Fruit fly (Drosophila melanogaster): Measurements from ENCODE around the gene Gr77a.

Gr77a gene

DNA sequence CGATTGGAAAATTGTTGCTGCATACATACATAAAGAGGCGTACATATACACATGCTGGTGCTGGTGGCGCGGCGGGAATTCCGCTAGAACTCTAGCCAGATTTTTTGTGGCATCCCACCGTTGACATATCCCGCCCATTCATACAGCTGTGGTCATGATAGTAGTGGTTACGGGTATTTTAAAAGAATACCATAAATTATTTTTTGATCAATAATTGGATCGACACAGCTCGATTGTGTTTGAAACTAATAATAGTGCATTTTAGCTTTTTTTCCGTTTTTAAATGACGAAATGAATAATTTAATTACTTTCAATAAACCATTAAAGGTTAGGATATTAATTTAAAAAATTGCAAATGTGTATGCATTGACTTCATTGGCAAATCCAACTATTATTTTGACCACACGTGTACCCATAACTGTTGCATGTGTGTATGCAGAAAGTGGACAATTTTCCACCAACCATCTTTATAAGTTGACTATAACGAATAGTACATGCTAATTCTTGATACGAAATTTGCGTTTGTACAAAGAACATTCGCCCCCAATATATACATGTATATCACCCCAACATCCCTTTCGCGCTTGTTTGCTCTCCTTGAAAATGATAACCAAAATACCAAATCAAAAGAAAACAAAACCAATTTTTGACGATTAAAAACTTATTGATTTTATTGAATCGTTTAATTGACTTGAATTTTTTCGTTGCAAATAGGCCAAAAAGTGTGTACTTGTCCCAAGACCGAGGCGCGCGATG lies 32.8 kb upstream of the Gr77a start (continued):
- TF ChIP-seq crp (GFP tag; optimal IDR thresholded peaks at IDR 0.05) (no peak), CG12659 (GFP tag; optimal IDR thresholded peaks at IDR 0.05) (peak; percentile 66), Sin3A (optimal IDR thresholded peaks at IDR 0.05) (no peak), Mes4 (GFP tag; optimal IDR thresholded peaks at IDR 0.05) (peak; percentile 24), tin (GFP tag; optimal IDR thresholded peaks at IDR 0.05) (peak; percentile 71), CG12155 (GFP tag; optimal IDR thresholded peaks at IDR 0.05) (peak; percentile 71), Bdp1 (GFP tag; optimal IDR thresholded peaks at IDR 0.05) (peak; percentile 64), gsb-n (tag; optimal IDR thresholded peaks at IDR 0.05) (peak; percentile 77), Ada2b (GFP tag; IDR thresholded peaks at IDR 0.05) (peak; percentile 82), aop (GFP tag; IDR thresholded peaks at IDR 0.05) (no peak), Lhr (GFP tag; optimal IDR thresholded peaks at IDR 0.05) (peak; percentile 47), CG14014 (GFP tag; IDR thresholded peaks at IDR 0.05) (peak; percentile 81; the same call in 1 of the 2 replicates), CG14710 (tag; optimal IDR thresholded peaks at IDR 0.05) (peak; percentile 73), CkIIα-i1 (GFP tag; IDR thresholded peaks at IDR 0.05) (no peak), pita (GFP tag; optimal IDR thresholded peaks at IDR 0.05) (no peak), Abd-B (GFP tag; optimal IDR thresholded peaks at IDR 0.05) (peak; percentile 51), vvl (GFP tag; IDR thresholded peaks at IDR 0.05) (peak; percentile 89), CG16813 (GFP tag; IDR thresholded peaks at IDR 0.05; ENCODE audit: partially characterized antibody) (no peak), chm (GFP tag; IDR thresholded peaks at IDR 0.05) (peak; percentile 86), CG11723 (GFP tag; optimal IDR thresholded peaks at IDR 0.05) (peak; percentile 4), Ets97D (GFP tag; optimal IDR thresholded peaks at IDR 0.05) (peak; percentile 24), insv (GFP tag; optimal IDR thresholded peaks at IDR 0.05) (peak in 1 of 2 experiments; percentile 25), CG10565 (GFP tag; optimal IDR thresholded peaks at IDR 0.05) (no peak), fd3F (GFP tag; optimal IDR thresholded peaks at IDR 0.05) (peak; percentile 75), danr (GFP tag; IDR thresholded peaks at IDR 0.05) (peak; percentile 55), Hr51 (GFP tag; optimal IDR thresholded peaks at IDR 0.05) (peak; percentile 37 to 85), Xrp1 (GFP tag; IDR thresholded peaks at IDR 0.05) (peak; percentile 87), CG30431 (GFP tag; optimal IDR thresholded peaks at IDR 0.05) (peak; percentile 48), Ets65A (GFP tag) (peak; percentile 72), CG12942 (GFP tag; optimal IDR thresholded peaks at IDR 0.05) (peak; percentile 64), CG7556 (GFP tag; optimal IDR thresholded peaks at IDR 0.05) (peak; percentile 82), YL-1 (GFP tag; optimal IDR thresholded peaks at IDR 0.05) (peak; percentile 40), chinmo (GFP tag; IDR thresholded peaks at IDR 0.05; ENCODE audit: partially characterized antibody) (no peak), CG1529 (GFP tag; optimal IDR thresholded peaks at IDR 0.05) (peak; percentile 56), CG7786 (GFP tag; optimal IDR thresholded peaks at IDR 0.05) (peak; percentile 75), CG15601 (tag; optimal IDR thresholded peaks at IDR 0.05) (peak; percentile 55), ac (GFP tag; optimal IDR thresholded peaks at IDR 0.05) (no peak), HLHmδ (GFP tag; optimal IDR thresholded peaks at IDR 0.05) (no peak), H15 (GFP tag; IDR thresholded peaks at IDR 0.05) (peak; percentile 69), CG5953 (GFP tag; IDR thresholded peaks at IDR 0.05) (peak; percentile 83), Aef1 (GFP tag; IDR thresholded peaks at IDR 0.05) (peak; percentile 70), odd (GFP tag; optimal IDR thresholded peaks at IDR 0.05) (peak; percentile 55), CG13123 (GFP tag; optimal IDR thresholded peaks at IDR 0.05) (peak; percentile 64), disco-r (GFP tag; optimal IDR thresholded peaks at IDR 0.05) (peak; percentile 49), CG13424 (tag; optimal IDR thresholded peaks at IDR 0.05) (peak; percentile 60), cas (GFP tag; IDR thresholded peaks at IDR 0.05) (0 out of 2 replicates have a peak, but pooled peaks have one; percentile 38), CG1024 (GFP tag; IDR thresholded peaks at IDR 0.05) (peak; percentile 52), Atf6 (GFP tag; IDR thresholded peaks at IDR 0.05) (peak; percentile 80), hb (GFP tag; IDR thresholded peaks at IDR 0.05; ENCODE audit: partially characterized antibody) (no peak), CG2120 (GFP tag; optimal IDR thresholded peaks at IDR 0.05) (peak; percentile 83)
